Worm (Caenorhabditis elegans) whole organism, midembryonic: ENCODE results near the gene btb-12.

Experiments
- T22C8.4 ChIP-seq: fragments of 200-800 bp; sonication (Bioruptor generic); IDR thresholded peaks from 2 replicates; pipeline ENCODE4 v1.3.6; 2022; ENCODE audit warnings: missing genetic modification characterization, missing compliant biosample characterization
- cog-1 ChIP-seq: sonication (generic microtip); optimal IDR thresholded peaks from 2 replicates; lab custom pipeline; 2016; ENCODE audit warnings: missing genetic modification characterization, missing compliant biosample characterization
- flt-1 ChIP-seq: fragments of 200-800 bp; sonication (Bioruptor generic); IDR thresholded peaks from 2 replicates; pipeline ENCODE4 v1.3.6; 2022; ENCODE audit warnings: missing genetic modification characterization, missing compliant biosample characterization
- klf-2 ChIP-seq: fragments of 200-800 bp; sonication (Bioruptor generic); conservative IDR thresholded peaks from 2 replicates; pipeline ENCODE4 v1.3.6; 2022; ENCODE audit warnings: missing genetic modification reagents, missing genetic modification characterization, missing compliant biosample characterization
- med-1 ChIP-seq: sonication (generic microtip); optimal IDR thresholded peaks from 2 replicates; lab custom pipeline; 2017; ENCODE audit warnings: missing genetic modification characterization, mild to moderate bottlenecking, missing compliant biosample characterization, antibody characterized with exemption, missing genetic modification reagents; ENCODE audit not compliant: insufficient read depth
- ref-1 ChIP-seq: fragments of 200-800 bp; sonication (Bioruptor generic); conservative IDR thresholded peaks from 2 replicates; pipeline ENCODE4 v1.3.6; 2022; ENCODE audit warnings: missing genetic modification reagents, missing genetic modification characterization, missing compliant biosample characterization
- tab-1 ChIP-seq: fragments of 200-800 bp; sonication (Bioruptor generic); IDR thresholded peaks from 2 replicates; pipeline ENCODE4 v1.3.6; 2022; ENCODE audit warnings: missing genetic modification characterization, missing compliant biosample characterization
- ztf-23 ChIP-seq: fragments of 200-800 bp; sonication (Bioruptor generic); IDR thresholded peaks from 2 replicates; pipeline ENCODE4 v1.3.6; 2022; ENCODE audit warnings: missing genetic modification reagents, missing genetic modification characterization, missing compliant biosample characterization
- ztf-29 ChIP-seq: fragments of 200-800 bp; sonication (Bioruptor generic); IDR thresholded peaks from 2 replicates; pipeline ENCODE4 v1.3.6; 2022; ENCODE audit warnings: missing genetic modification reagents, missing genetic modification characterization, missing compliant biosample characterization

Gene btb-12

DNA sequence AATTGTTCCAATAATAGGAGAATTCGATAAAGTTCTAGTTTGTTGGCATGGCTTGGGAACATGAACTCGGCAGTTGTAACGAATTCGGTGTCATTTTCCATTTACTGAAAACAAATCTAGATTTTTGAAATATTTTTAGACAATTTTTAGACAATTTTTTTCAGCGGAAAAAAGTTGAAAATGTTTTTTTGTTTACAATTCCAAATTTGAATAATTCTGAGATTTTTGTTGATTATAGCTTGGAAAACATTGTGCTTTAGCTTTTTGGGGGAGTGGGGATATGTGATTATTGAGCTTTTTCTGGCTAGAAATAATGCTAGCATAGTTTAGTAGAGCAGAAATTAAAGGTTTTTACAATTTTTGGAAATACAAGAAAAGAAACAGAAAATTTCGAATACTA, 13.9 kb downstream of the btb-12 start, which contains the start of gene srw-97:
Gene srw-97 (minus strand): TSS at position 101 of the 400 bp plus-strand sequence.
- TF ChIP-seq ref-1 (no peak), tab-1 (GFP tag; lab: Robert Waterston, UW) (no peak), med-1 (GFP tag; lab: Kevin White, UChicago) (no peak), ztf-23 (no peak), T22C8.4 (GFP tag; lab: Robert Waterston, UW) (no peak), klf-2 (GFP tag; lab: Robert Waterston, UW) (no peak), flt-1 (GFP tag; lab: Robert Waterston, UW) (no peak), ztf-29 (GFP tag; lab: Robert Waterston, UW) (no peak), cog-1 (tag; lab: Kevin White, UChicago) (no peak)

DNA sequence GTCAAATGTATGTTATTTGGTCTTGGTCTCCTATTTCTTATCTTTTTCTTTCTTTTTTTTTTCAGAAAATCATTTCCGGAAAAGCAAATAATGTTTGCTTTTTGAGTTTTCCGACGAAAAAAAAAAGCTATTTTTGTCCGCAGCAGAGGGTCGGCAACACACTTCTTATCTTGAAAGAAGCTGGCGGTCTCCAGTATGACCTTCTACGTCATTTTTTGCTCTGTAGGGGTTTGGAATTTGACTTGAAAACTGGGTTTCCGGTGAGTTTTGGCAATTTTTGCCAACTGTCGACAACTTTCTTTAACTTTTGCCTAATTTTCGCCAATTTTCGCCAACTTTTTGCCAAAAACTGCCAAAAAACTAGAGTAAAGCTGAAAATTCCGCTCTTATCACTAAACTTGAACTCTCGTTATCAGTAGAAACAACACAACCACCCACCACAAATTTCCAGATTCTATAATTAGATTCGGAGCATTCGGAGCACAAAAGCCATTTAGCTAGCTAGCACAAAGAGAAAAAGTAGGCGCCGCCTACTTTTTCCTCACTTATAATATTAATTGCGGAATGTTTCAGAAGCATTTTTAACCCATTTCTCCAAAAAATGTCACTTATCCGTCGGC, 15.4 kb downstream of the btb-12 start, which contains the start of gene nhx-6:
Gene nhx-6 (plus strand): TSS at position 570 of the 620 bp plus-strand sequence.
- no peak for TF ChIP-seq cog-1 (tag; lab: Kevin White, UChicago)
- no peak for TF ChIP-seq med-1 (GFP tag; lab: Kevin White, UChicago)
- no peak for TF ChIP-seq klf-2 (GFP tag; lab: Robert Waterston, UW)
- TF ChIP-seq tab-1 (GFP tag; lab: Robert Waterston, UW), result no peak
- TF ChIP-seq flt-1 (GFP tag; lab: Robert Waterston, UW), result no peak
- TF ChIP-seq ztf-23, result no peak
- TF ChIP-seq ztf-29 (GFP tag; lab: Robert Waterston, UW), result no peak
- no peak for TF ChIP-seq T22C8.4 (GFP tag; lab: Robert Waterston, UW)
- no peak for TF ChIP-seq ref-1

DNA sequence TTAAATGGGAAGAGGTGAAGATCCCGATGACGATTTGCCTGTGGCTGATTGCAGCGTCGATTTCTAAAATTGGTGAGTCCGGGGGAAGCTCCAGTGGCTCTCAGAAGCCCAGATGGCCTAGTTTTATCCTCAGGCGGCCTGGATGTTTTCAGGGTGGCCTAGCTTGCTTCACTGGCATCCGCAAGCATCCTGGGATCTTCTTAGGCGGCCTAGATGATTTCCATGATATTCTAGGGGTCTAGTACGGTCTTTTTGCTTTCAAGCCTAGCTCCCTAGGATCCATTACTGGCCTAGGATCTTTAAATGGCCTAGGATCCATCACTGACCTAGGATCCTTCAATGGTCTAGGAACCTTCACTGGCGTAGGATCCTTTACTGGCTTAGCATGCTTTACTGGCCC, 16.0 kb downstream of the btb-12 start:
- TF ChIP-seq ztf-23 (no peak), tab-1 (GFP tag; lab: Robert Waterston, UW) (no peak), ztf-29 (GFP tag; lab: Robert Waterston, UW) (no peak), med-1 (GFP tag; lab: Kevin White, UChicago) (no peak), cog-1 (tag; lab: Kevin White, UChicago) (no peak), flt-1 (GFP tag; lab: Robert Waterston, UW) (no peak), klf-2 (GFP tag; lab: Robert Waterston, UW) (no peak)

DNA sequence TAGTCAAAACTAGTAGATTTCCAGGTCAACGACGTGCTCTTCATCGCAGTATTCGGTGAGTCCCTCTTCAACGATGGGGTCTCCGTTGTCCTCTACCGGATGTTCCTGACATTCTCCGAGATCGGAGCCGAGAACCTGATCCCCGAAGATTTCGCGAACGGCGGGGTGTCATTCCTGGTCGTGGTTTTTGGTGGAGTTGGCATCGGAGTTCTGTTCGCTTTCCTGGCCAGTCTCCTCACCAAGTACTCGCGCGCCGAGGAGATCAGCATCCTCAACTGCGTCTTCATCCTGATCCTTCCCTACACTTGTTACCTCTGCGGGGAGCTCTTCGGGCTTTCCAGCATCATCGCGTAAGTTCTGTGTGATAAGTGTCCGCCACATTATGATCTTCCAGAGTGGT, 17.7 kb downstream of the btb-12 start:
- TF ChIP-seq cog-1 (tag; lab: Kevin White, UChicago) (no peak), flt-1 (GFP tag; lab: Robert Waterston, UW) (no peak), tab-1 (GFP tag; lab: Robert Waterston, UW) (no peak), ztf-23 (no peak), T22C8.4 (GFP tag; lab: Robert Waterston, UW) (no peak)

DNA sequence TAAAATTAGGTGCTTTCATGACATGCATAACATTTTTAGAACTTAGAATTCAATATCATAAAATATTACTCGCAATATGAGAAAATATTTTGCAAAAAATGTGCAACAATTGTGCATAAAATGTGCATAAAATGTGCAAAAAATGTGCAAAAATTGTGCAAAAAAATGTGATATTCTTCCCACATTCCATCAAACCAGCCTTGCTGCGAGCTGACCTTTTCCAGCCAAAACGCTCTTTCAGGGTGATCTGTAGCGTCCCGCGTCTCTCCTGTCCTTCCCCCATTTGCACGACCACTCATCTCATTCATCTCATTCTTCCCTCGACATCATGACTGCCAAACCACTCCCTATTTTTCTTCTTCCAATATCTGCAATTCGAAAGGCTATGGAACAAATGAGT, 21.1 kb downstream of the btb-12 start, which contains the start of gene fbxb-17:
Gene fbxb-17 (plus strand): TSS at position 301 of the 400 bp plus-strand sequence.
- no peak for TF ChIP-seq med-1 (GFP tag; lab: Kevin White, UChicago)
- no peak for TF ChIP-seq ztf-29 (GFP tag; lab: Robert Waterston, UW)
- TF ChIP-seq T22C8.4 (GFP tag; lab: Robert Waterston, UW), result no peak
- no peak for TF ChIP-seq ref-1
- TF ChIP-seq klf-2 (GFP tag; lab: Robert Waterston, UW), result no peak
- TF ChIP-seq ztf-23, result no peak
- no peak for TF ChIP-seq tab-1 (GFP tag; lab: Robert Waterston, UW)
- no peak for TF ChIP-seq cog-1 (tag; lab: Kevin White, UChicago)
- no peak for TF ChIP-seq flt-1 (GFP tag; lab: Robert Waterston, UW)

DNA sequence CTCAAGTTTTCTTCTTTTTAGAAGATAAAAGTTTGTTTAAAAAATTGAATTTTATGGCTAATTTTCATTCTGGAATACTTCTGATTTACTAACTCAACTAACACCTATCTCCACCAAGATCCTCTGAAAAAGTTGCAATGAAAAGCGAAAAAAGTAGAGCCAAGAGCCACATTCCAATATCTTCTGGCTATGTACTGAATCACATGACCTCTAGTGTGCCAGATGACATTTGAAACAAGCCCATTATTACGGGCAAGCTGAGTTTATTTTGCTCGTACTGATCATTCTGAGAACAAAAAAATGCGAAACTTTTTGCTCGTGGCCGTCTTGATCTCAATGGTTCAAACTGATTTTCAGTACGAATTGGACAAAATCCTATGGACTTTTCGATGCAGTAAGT, 24.1 kb downstream of the btb-12 start, which contains the start of gene irld-36:
Gene irld-36 (plus strand): TSS at position 301 of the 400 bp plus-strand sequence.
- TF ChIP-seq cog-1 (tag; lab: Kevin White, UChicago) (no peak), ztf-23 (no peak)

DNA sequence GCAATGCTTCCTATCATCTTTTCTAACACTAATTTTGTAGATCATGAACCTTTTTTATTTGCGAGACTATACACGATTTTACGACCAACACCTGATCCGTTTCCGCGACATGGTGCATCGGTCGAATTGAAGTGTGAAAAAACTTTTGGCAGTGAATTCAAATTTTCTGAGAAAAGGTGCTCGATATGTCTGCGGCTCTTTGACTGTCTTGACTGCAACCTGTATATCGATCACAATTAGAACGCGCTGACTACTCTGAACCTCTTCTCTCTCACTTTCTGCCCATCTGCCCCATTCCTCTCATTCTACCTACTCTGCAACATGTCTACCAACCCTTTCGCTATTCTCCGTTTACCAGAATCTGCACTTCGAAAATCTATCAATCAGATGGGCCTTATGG, 27.2 kb downstream of the btb-12 start, which contains the start of gene fbxb-26:
Gene fbxb-26 (plus strand): TSS at position 301 of the 400 bp plus-strand sequence.
- TF ChIP-seq med-1 (GFP tag; lab: Kevin White, UChicago), result no peak
- no peak for TF ChIP-seq flt-1 (GFP tag; lab: Robert Waterston, UW)
- no peak for TF ChIP-seq tab-1 (GFP tag; lab: Robert Waterston, UW)
- TF ChIP-seq ref-1, result no peak
- no peak for TF ChIP-seq ztf-23
- TF ChIP-seq T22C8.4 (GFP tag; lab: Robert Waterston, UW), result no peak
- no peak for TF ChIP-seq cog-1 (tag; lab: Kevin White, UChicago)
- TF ChIP-seq klf-2 (GFP tag; lab: Robert Waterston, UW), result no peak
- TF ChIP-seq ztf-29 (GFP tag; lab: Robert Waterston, UW), result no peak

DNA sequence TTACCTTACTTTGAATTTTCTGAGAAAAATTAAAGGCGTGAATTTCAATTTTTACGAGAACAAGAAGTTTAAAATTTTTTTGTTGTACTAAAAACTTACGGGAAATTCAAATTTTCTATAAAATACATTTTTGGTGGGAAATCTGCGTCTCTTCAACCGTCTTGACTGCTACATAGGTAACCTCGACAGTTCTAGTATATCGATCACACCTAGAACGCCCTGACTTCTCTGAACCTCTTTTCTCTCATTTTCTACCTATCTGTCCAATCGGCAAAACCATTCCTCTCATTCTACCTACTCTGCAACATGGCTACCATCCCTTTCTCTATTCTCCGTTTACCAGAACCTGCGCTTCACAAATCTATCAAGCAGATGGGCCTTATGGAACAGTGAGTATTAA, 28.7 kb downstream of the btb-12 start, which contains the start of gene fbxb-25:
Gene fbxb-25 (plus strand): TSS at position 301 of the 400 bp plus-strand sequence.
- no peak for TF ChIP-seq klf-2 (GFP tag; lab: Robert Waterston, UW)
- TF ChIP-seq T22C8.4 (GFP tag; lab: Robert Waterston, UW), result no peak
- no peak for TF ChIP-seq med-1 (GFP tag; lab: Kevin White, UChicago)
- no peak for TF ChIP-seq tab-1 (GFP tag; lab: Robert Waterston, UW)
- no peak for TF ChIP-seq ref-1
- no peak for TF ChIP-seq cog-1 (tag; lab: Kevin White, UChicago)
- no peak for TF ChIP-seq flt-1 (GFP tag; lab: Robert Waterston, UW)
- TF ChIP-seq ztf-23, result no peak
- no peak for TF ChIP-seq ztf-29 (GFP tag; lab: Robert Waterston, UW)

DNA sequence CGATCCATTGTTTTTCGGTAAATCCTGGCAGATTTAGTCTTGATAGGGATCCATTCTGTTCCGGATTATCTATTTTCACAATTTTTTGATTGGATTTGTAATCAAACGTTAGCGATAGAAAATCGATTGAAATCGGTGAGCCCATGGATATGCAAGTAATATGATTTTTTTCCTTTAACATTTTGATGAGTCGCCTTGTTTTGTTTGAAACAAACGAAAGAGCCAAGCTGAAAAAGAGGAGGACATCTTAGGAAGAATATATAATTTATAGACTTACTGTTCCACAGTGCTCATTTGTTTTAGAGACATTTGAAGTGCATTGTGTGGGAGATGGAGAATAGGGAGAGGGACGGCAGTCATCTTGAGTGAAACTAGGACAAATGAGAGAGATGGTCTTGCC, 33.8 kb downstream of the btb-12 start, which contains the start of the genes fbxb-18 and fbxb-19:
Gene fbxb-18 (minus strand): TSS at position 101 of the 400 bp plus-strand sequence.
Gene fbxb-19 (minus strand): TSS at position 369 of the 400 bp plus-strand sequence.
- TF ChIP-seq ztf-23 (no peak), klf-2 (GFP tag; lab: Robert Waterston, UW) (no peak), tab-1 (GFP tag; lab: Robert Waterston, UW) (no peak), flt-1 (GFP tag; lab: Robert Waterston, UW) (no peak), med-1 (GFP tag; lab: Kevin White, UChicago) (no peak), ref-1 (no peak), T22C8.4 (GFP tag; lab: Robert Waterston, UW) (no peak), cog-1 (tag; lab: Kevin White, UChicago) (no peak), ztf-29 (GFP tag; lab: Robert Waterston, UW) (no peak)
